Worm (Caenorhabditis elegans) whole organism, midembryonic: Measurements from ENCODE around the gene clec-153.

ENCODE experiments used
- T22C8.4 ChIP-seq: fragments of 200-800 bp; sonication (Bioruptor generic); IDR thresholded peaks from 2 replicates; pipeline ENCODE4 v1.3.6; 2022; ENCODE audit warnings: missing genetic modification characterization, missing compliant biosample characterization
- cog-1 ChIP-seq: sonication (generic microtip); optimal IDR thresholded peaks from 2 replicates; lab custom pipeline; 2016; ENCODE audit warnings: missing genetic modification characterization, missing compliant biosample characterization
- flt-1 ChIP-seq: fragments of 200-800 bp; sonication (Bioruptor generic); IDR thresholded peaks from 2 replicates; pipeline ENCODE4 v1.3.6; 2022; ENCODE audit warnings: missing genetic modification characterization, missing compliant biosample characterization
- klf-2 ChIP-seq: fragments of 200-800 bp; sonication (Bioruptor generic); conservative IDR thresholded peaks from 2 replicates; pipeline ENCODE4 v1.3.6; 2022; ENCODE audit warnings: missing genetic modification reagents, missing genetic modification characterization, missing compliant biosample characterization
- med-1 ChIP-seq: sonication (generic microtip); optimal IDR thresholded peaks from 2 replicates; lab custom pipeline; 2017; ENCODE audit warnings: missing genetic modification characterization, mild to moderate bottlenecking, missing compliant biosample characterization, antibody characterized with exemption, missing genetic modification reagents; ENCODE audit not compliant: insufficient read depth
- ref-1 ChIP-seq: fragments of 200-800 bp; sonication (Bioruptor generic); conservative IDR thresholded peaks from 2 replicates; pipeline ENCODE4 v1.3.6; 2022; ENCODE audit warnings: missing genetic modification reagents, missing genetic modification characterization, missing compliant biosample characterization
- tab-1 ChIP-seq: fragments of 200-800 bp; sonication (Bioruptor generic); IDR thresholded peaks from 2 replicates; pipeline ENCODE4 v1.3.6; 2022; ENCODE audit warnings: missing genetic modification characterization, missing compliant biosample characterization
- ztf-23 ChIP-seq: fragments of 200-800 bp; sonication (Bioruptor generic); IDR thresholded peaks from 2 replicates; pipeline ENCODE4 v1.3.6; 2022; ENCODE audit warnings: missing genetic modification reagents, missing genetic modification characterization, missing compliant biosample characterization
- ztf-29 ChIP-seq: fragments of 200-800 bp; sonication (Bioruptor generic); IDR thresholded peaks from 2 replicates; pipeline ENCODE4 v1.3.6; 2022; ENCODE audit warnings: missing genetic modification reagents, missing genetic modification characterization, missing compliant biosample characterization

DNA sequence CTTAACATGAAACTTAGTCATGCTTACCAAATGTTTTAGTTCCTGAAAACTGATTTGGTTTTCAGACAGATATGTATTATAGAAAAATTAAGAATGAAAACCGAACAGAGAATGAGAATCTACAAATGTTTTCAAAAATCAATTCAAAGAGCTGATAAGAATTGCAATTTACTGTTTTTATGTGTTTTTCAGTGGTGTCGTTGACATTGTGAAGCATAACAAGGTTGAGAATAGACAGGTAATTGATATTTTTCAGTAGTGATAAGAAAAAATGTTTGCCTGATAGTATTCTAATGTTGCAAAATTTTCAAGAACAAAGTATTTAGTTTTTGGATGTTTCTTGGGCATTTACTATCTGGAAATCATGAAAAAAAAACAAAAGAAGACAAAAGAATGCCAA lies 8.2 kb downstream of the clec-153 start, which contains the start of gene pfas-1:
- TF ChIP-seq med-1 = no peak
- no peak for TF ChIP-seq flt-1 (GFP tag; lab: Robert Waterston, UW)
- TF ChIP-seq ref-1 (GFP tag; lab: Robert Waterston, UW) = no peak
- TF ChIP-seq T22C8.4 = no peak
- TF ChIP-seq ztf-29 = no peak
- TF ChIP-seq ztf-23 (GFP tag; lab: Robert Waterston, UW) = no peak
- no peak for TF ChIP-seq tab-1 (GFP tag; lab: Robert Waterston, UW)
- no peak for TF ChIP-seq cog-1 (tag; lab: Kevin White, UChicago)
- no peak for TF ChIP-seq klf-2 (GFP tag; lab: Robert Waterston, UW)
